Fruit fly (Drosophila melanogaster) whole organism, embryonic: ENCODE data around the gene CG17738.

Experiments
- CG30431 ChIP-seq: fragments of 200-800 bp; sonication (Bioruptor generic); optimal IDR thresholded peaks from 2 replicates; lab custom pipeline; 2017; ENCODE audit warnings: missing biosample characterization, missing genetic modification characterization
- CG7372 ChIP-seq: fragments of 200-800 bp; sonication (Bioruptor generic); IDR thresholded peaks from 2 replicates; pipeline ENCODE4 v1.3.6; 2022; ENCODE audit warnings: missing biosample characterization, missing genetic modification characterization
- CkIIα-i1 ChIP-seq: fragments of 200-800 bp; sonication (Bioruptor generic); IDR thresholded peaks from 2 replicates; pipeline ENCODE4 v1.3.6; 2022; ENCODE audit warnings: missing biosample characterization, missing genetic modification characterization
- ssp ChIP-seq: fragments of 200-800 bp; sonication (Bioruptor generic); IDR thresholded peaks from 2 replicates; pipeline ENCODE4 v1.3.6; 2022; ENCODE audit warnings: missing biosample characterization, missing genetic modification characterization
- usp ChIP-seq: fragments of >200 bp; optimal IDR thresholded peaks from 2 replicates; lab custom pipeline; 2017; ENCODE audit warnings: missing biosample characterization, missing genetic modification characterization

dm6 chr3R:12270590-12270989 lies at the start of gene CG17738:
- TF ChIP-seq CG7372 (GFP tag; lab: Robert Waterston, UW) (no peak), usp (GFP tag; lab: Kevin White, UChicago) (no peak), CG30431 (no peak), CkIIα-i1 (GFP tag; lab: Robert Waterston, UW) (no peak), ssp (GFP tag; lab: Robert Waterston, UW) (no peak)
